Worm (Caenorhabditis elegans) whole organism, L2 larva: ENCODE results near the gene ZC116.1.

Source experiments
- ceh-16 ChIP-seq: fragments of 150-350 bp; optimal IDR thresholded peaks from 2 replicates; lab custom pipeline; 2014; ENCODE audit warnings: missing biosample characterization, missing genetic modification characterization
- fos-1 ChIP-seq: fragments of 150-350 bp; optimal IDR thresholded peaks from 2 replicates; lab custom pipeline; 2014; ENCODE audit warnings: missing biosample characterization, missing genetic modification characterization
- mab-5 ChIP-seq: fragments of 150-350 bp; optimal IDR thresholded peaks from 2 replicates; lab custom pipeline; 2014; ENCODE audit warnings: missing biosample characterization, missing genetic modification characterization

- no peak for TF ChIP-seq ceh-16 (tag; lab: Kevin White, UChicago)
- no peak for TF ChIP-seq fos-1 (tag; lab: Kevin White, UChicago)
- no peak for TF ChIP-seq mab-5 (tag; lab: Kevin White, UChicago)
Observed at ce11 chrV:12611029-12611428, 1.4 kb downstream of the ZC116.1 start, which contains the start of gene cubn-1.
